Fruit fly (Drosophila melanogaster): ENCODE results near the gene CG45263.

- no peak for TF ChIP-seq Clk (GFP tag; optimal IDR thresholded peaks at IDR 0.05)
- no peak for TF ChIP-seq pad (GFP tag; optimal IDR thresholded peaks at IDR 0.05)
- no peak for TF ChIP-seq kay (GFP tag; ENCODE audit: borderline replicate concordance)
- TF ChIP-seq Crg-1 (GFP tag; optimal IDR thresholded peaks at IDR 0.05): no peak
- TF ChIP-seq CG14711 (tag; optimal IDR thresholded peaks at IDR 0.05): no peak
- TF ChIP-seq CG11617 (GFP tag; optimal IDR thresholded peaks at IDR 0.05): no peak
- no peak for TF ChIP-seq CG33017 (tag; optimal IDR thresholded peaks at IDR 0.05)
- no peak for TF ChIP-seq tj (GFP tag; optimal IDR thresholded peaks at IDR 0.05)
- TF ChIP-seq CG5204 (GFP tag; optimal IDR thresholded peaks at IDR 0.05): no peak
Measured at dm6 chr3R:8453344-8453743, 24.1 kb downstream of the CG45263 start.
